Fruit fly (Drosophila melanogaster): ENCODE data around the gene CG8461.

CG8461 gene

dm6 chr3R:14469724-14470123, 43.7 kb downstream of the CG8461 start (continued):
- TF ChIP-seq pan (optimal IDR thresholded peaks at IDR 0.05) = no peak
- TF ChIP-seq pan (GFP tag; optimal IDR thresholded peaks at IDR 0.05 in 1 of 2, IDR thresholded peaks at IDR 0.05 in 1 of 2) = peak in 1 of 2 experiments; percentile 55
- TF ChIP-seq zfh1 (GFP tag; IDR thresholded peaks at IDR 0.05) = peak; percentile 73
- peak; percentile 66 for TF ChIP-seq fd96Cb (tag; optimal IDR thresholded peaks at IDR 0.05)
- TF ChIP-seq mld (GFP tag; IDR thresholded peaks at IDR 0.05; ENCODE audit: partially characterized antibody) = no peak
- no peak for TF ChIP-seq CG10147 (GFP tag; optimal IDR thresholded peaks at IDR 0.05)
- TF ChIP-seq Deaf1 (tag; optimal IDR thresholded peaks at IDR 0.05) = no peak
- TF ChIP-seq dm (GFP tag; optimal IDR thresholded peaks at IDR 0.05) = no peak
- TF ChIP-seq CG42726 (GFP tag; IDR thresholded peaks at IDR 0.05; ENCODE audit: partially characterized antibody) = no peak
- peak in 1 of 3 experiments; percentile 15 for TF ChIP-seq Stat92E (GFP tag; optimal IDR thresholded peaks at IDR 0.05)
- peak; percentile 76 for TF ChIP-seq ara (GFP tag; IDR thresholded peaks at IDR 0.05)
- TF ChIP-seq CG4282 (GFP tag; optimal IDR thresholded peaks at IDR 0.05) = no peak
- no peak for TF ChIP-seq tll (GFP tag; optimal IDR thresholded peaks at IDR 0.05)
- TF ChIP-seq tap (tag; optimal IDR thresholded peaks at IDR 0.05) = peak; percentile 65
- no peak for TF ChIP-seq CG14014 (GFP tag; IDR thresholded peaks at IDR 0.05)
- peak; percentile 4 for TF ChIP-seq CG11723 (GFP tag; optimal IDR thresholded peaks at IDR 0.05)
- no peak for TF ChIP-seq emc (GFP tag; optimal IDR thresholded peaks at IDR 0.05)
- TF ChIP-seq CG10543 (GFP tag; optimal IDR thresholded peaks at IDR 0.05) = no peak
- peak; percentile 10 for TF ChIP-seq stwl (tag; optimal IDR thresholded peaks at IDR 0.05)
- TF ChIP-seq ttk (GFP tag; IDR thresholded peaks at IDR 0.05) = no peak
- TF ChIP-seq Asciz (GFP tag; optimal IDR thresholded peaks at IDR 0.05) = peak; percentile 43
- TF ChIP-seq CG33557 (GFP tag; optimal IDR thresholded peaks at IDR 0.05) = peak; percentile 52
- TF ChIP-seq CG7556 (GFP tag; optimal IDR thresholded peaks at IDR 0.05) = peak; percentile 53
- no peak for TF ChIP-seq MESR4 (GFP tag; optimal IDR thresholded peaks at IDR 0.05)
- TF ChIP-seq fd3F (GFP tag; optimal IDR thresholded peaks at IDR 0.05) = no peak
- peak; percentile 67 for TF ChIP-seq trem (tag; optimal IDR thresholded peaks at IDR 0.05)
- TF ChIP-seq ato (GFP tag; IDR thresholded peaks at IDR 0.05; ENCODE audit: partially characterized antibody) = no peak
- no peak for TF ChIP-seq CG17612 (GFP tag; IDR thresholded peaks at IDR 0.05)
- peak; percentile 43 for TF ChIP-seq nerfin-1 (tag; optimal IDR thresholded peaks at IDR 0.05)
- TF ChIP-seq sug (tag; optimal IDR thresholded peaks at IDR 0.05) = no peak
- no peak for TF ChIP-seq Hmx (GFP tag; optimal IDR thresholded peaks at IDR 0.05)
- TF ChIP-seq lab (GFP tag; optimal IDR thresholded peaks at IDR 0.05) = peak; percentile 58
- 0 out of 2 replicates have a peak, but pooled peaks have one; percentile 27 for TF ChIP-seq CG11696 (GFP tag; IDR thresholded peaks at IDR 0.05)
- no peak for TF ChIP-seq pfk (GFP tag; optimal IDR thresholded peaks at IDR 0.05)
- peak; percentile 35 for TF ChIP-seq CG18764 (GFP tag; optimal IDR thresholded peaks at IDR 0.05)
- peak; percentile 74 for TF ChIP-seq CG8924 (tag; optimal IDR thresholded peaks at IDR 0.05)
- TF ChIP-seq Dek (tag; optimal IDR thresholded peaks at IDR 0.05) = no peak
- peak; percentile 35 for TF ChIP-seq CG4707 (GFP tag; optimal IDR thresholded peaks at IDR 0.05)
- no peak for TF ChIP-seq kni (GFP tag; optimal IDR thresholded peaks at IDR 0.05)
- no peak for TF ChIP-seq CG17912 (GFP tag; optimal IDR thresholded peaks at IDR 0.05)
- no peak for TF ChIP-seq Adf1 (GFP tag; IDR thresholded peaks at IDR 0.05)
- no peak for TF ChIP-seq repo (GFP tag; optimal IDR thresholded peaks at IDR 0.05)
- TF ChIP-seq gsb-n (tag; optimal IDR thresholded peaks at IDR 0.05) = peak; percentile 62
- TF ChIP-seq Lhr (GFP tag; optimal IDR thresholded peaks at IDR 0.05) = peak; percentile 34
- TF ChIP-seq B-H2 (GFP tag; optimal IDR thresholded peaks at IDR 0.05) = no peak
- TF ChIP-seq CG1647 (GFP tag; optimal IDR thresholded peaks at IDR 0.05) = peak; percentile 6
- TF ChIP-seq bcd (GFP tag; optimal IDR thresholded peaks at IDR 0.05) = peak; percentile 53
- peak; percentile 48 for TF ChIP-seq CG10959 (GFP tag; IDR thresholded peaks at IDR 0.05)
- no peak for TF ChIP-seq CG12236 (GFP tag; optimal IDR thresholded peaks at IDR 0.05)
- TF ChIP-seq MBD-R2 (GFP tag; IDR thresholded peaks at IDR 0.05) = no peak
